Fruit fly (Drosophila melanogaster): ENCODE results near the gene CG14062.

The CG14062 gene

DNA sequence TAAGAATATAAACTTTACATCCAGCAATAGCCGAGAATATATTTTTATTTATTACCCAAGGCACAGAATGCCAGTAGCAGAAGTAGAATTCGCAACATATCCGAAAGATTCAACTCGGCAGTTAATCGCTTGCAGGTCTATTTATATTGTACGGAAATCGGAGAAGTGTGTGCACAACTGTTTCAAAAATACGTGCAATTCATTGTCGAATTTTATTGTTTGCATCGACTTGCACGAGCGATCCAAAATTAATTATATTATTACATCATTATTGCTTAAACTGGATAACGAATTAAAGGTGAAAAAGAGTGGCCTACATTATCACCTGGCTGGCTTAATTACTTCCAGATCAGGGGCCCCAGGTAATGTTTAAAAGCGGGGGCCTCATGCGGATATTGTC lies at the start of gene CG14062:
TSS of gene CG14062 (minus strand) at position 101 of the 400 bp plus-strand sequence.
- TF ChIP-seq Eip78C (GFP tag) (no peak), svp (GFP tag) (peak; percentile 10), CG6792 (GFP tag; optimal IDR thresholded peaks at IDR 0.05) (no peak), ss (GFP tag; optimal IDR thresholded peaks at IDR 0.05) (no peak)

DNA sequence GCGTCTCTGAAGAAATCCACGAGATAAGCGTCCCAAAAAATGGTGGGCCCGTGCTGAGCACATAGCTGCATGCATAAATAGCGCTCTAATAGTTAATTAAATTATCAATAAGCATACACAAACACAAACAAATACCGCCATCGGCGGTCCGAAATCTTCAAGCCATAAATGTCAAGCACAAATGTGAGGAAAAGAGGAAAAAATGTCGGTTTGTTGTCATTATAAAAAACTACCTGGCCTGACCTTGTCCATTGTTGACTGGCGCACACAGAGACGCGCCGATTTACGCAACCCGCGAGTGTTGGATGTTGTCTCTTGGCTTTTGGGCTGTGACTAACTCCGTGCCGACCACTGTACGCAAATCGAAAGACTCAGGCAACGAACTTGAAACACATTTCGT lies 45.3 kb upstream of the CG14062 start:
- TF ChIP-seq CG6808 (GFP tag; optimal IDR thresholded peaks at IDR 0.05) (no peak), fkh (GFP tag; optimal IDR thresholded peaks at IDR 0.05) (peak; percentile 12)

DNA sequence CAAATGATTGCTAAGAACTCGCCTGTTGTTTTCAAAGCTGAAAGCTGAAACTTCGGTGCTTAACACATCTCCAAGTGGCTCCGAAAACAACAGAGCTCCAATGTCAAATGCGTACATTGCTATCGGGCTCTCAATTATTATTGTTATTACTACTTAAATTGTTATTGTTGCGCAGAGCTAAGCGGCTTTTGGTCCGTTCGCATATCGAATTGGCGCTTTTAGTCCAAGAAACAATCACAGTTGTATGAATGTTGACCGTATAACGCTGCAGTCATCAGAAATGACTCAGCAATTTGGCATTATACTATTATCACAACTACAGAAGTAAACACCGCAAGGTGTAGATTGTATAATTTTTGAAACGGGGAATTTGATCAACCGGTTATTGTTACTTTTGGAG lies 42.9 kb upstream of the CG14062 start:
- TF ChIP-seq CG10669 (GFP tag; optimal IDR thresholded peaks at IDR 0.05) (no peak), CG9139 (GFP tag; optimal IDR thresholded peaks at IDR 0.05) (no peak), topi (GFP tag; optimal IDR thresholded peaks at IDR 0.05) (no peak), lz (GFP tag; optimal IDR thresholded peaks at IDR 0.05) (no peak), CG6163 (GFP tag; IDR thresholded peaks at IDR 0.05) (no peak), CG3919 (GFP tag; optimal IDR thresholded peaks at IDR 0.05) (no peak), Eip93F (GFP tag; optimal IDR thresholded peaks at IDR 0.05) (no peak), Eip75B (GFP tag; optimal IDR thresholded peaks at IDR 0.05) (no peak), cyc (GFP tag; optimal IDR thresholded peaks at IDR 0.05) (no peak), Sox15 (GFP tag; optimal IDR thresholded peaks at IDR 0.05) (no peak), Ets96B (tag; optimal IDR thresholded peaks at IDR 0.05) (no peak), CG8632 (GFP tag; optimal IDR thresholded peaks at IDR 0.05) (no peak), CG3032 (tag; optimal IDR thresholded peaks at IDR 0.05) (no peak), CG11294 (GFP tag; IDR thresholded peaks at IDR 0.05) (no peak), CG7368 (GFP tag; optimal IDR thresholded peaks at IDR 0.05) (no peak)

DNA sequence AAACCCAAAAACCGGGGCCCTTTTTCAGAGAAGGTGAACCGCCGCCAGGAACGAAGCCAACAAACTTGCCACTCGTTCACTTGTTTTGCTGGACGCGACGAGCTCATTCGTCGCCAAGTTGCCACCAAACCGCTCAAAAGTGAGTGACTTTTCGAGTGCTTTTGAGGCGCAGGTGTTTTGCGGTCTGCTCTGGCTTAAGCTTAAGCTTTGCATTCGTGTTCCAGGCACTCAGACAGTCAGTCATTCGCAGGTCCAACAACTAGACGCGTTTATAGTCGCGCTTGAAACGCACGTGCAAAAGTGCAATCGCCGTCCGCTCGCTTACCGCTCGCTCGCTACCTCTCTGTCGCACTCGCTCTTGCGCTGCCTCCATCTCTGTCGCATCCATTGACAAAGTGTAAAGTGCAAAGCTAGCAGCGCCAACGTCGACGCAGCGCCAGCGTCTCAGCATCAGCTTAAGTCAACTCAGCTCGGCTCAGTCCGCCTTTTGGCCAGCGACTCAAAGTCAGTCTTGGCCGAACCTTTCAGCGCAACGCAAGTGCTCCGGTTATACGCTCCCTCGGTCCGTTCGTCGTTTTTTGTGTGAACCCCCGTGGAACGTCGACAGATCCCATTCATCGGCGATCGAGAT lies 39.3 kb upstream of the CG14062 start:
- TF ChIP-seq eg (GFP tag; IDR thresholded peaks at IDR 0.05), result peak; percentile 26; the same call in 1 of the 3 replicates
- no peak for TF ChIP-seq CG11902 (GFP tag; optimal IDR thresholded peaks at IDR 0.05)
- TF ChIP-seq CG32006 (GFP tag; optimal IDR thresholded peaks at IDR 0.05), result no peak
- TF ChIP-seq CG8632 (GFP tag; optimal IDR thresholded peaks at IDR 0.05), result no peak
- no peak for TF ChIP-seq net (GFP tag; optimal IDR thresholded peaks at IDR 0.05)
- TF ChIP-seq Sox15 (GFP tag; optimal IDR thresholded peaks at IDR 0.05), result no peak
- no peak for TF ChIP-seq esn (GFP tag; optimal IDR thresholded peaks at IDR 0.05)
- TF ChIP-seq acj6 (GFP tag; optimal IDR thresholded peaks at IDR 0.05), result no peak
- no peak for TF ChIP-seq CG16779 (tag; optimal IDR thresholded peaks at IDR 0.05)
- TF ChIP-seq pdm3 (GFP tag; optimal IDR thresholded peaks at IDR 0.05), result no peak
- TF ChIP-seq CG1621 (tag; optimal IDR thresholded peaks at IDR 0.05), result no peak
- no peak for TF ChIP-seq dac (GFP tag; optimal IDR thresholded peaks at IDR 0.05)
- TF ChIP-seq Sox102F (GFP tag; optimal IDR thresholded peaks at IDR 0.05), result no peak
- no peak for TF ChIP-seq CG11294 (GFP tag; IDR thresholded peaks at IDR 0.05)
- TF ChIP-seq Met (GFP tag; optimal IDR thresholded peaks at IDR 0.05), result no peak
- TF ChIP-seq Hr38 (GFP tag; optimal IDR thresholded peaks at IDR 0.05), result no peak
- no peak for TF ChIP-seq CG9139 (GFP tag; optimal IDR thresholded peaks at IDR 0.05)
- TF ChIP-seq Eip78C (GFP tag), result peak; percentile 57
- TF ChIP-seq ss (GFP tag; optimal IDR thresholded peaks at IDR 0.05), result peak in 1 of 2 experiments; percentile 12
- no peak for TF ChIP-seq CG6792 (GFP tag; optimal IDR thresholded peaks at IDR 0.05)
- no peak for TF ChIP-seq salr (GFP tag; optimal IDR thresholded peaks at IDR 0.05)
- no peak for TF ChIP-seq Blimp-1 (GFP tag; optimal IDR thresholded peaks at IDR 0.05)
- no peak for TF ChIP-seq achi (GFP tag; optimal IDR thresholded peaks at IDR 0.05)
- no peak for TF ChIP-seq CG6163 (GFP tag; IDR thresholded peaks at IDR 0.05)
- no peak for TF ChIP-seq CG6808 (GFP tag; optimal IDR thresholded peaks at IDR 0.05)

Measured in whole organism, prepupa.